Fruit fly (Drosophila melanogaster) whole organism, wandering third instar larva: ENCODE data around the gene phtm.

Source experiments
- Abd-B ChIP-seq: fragments of >200 bp; optimal IDR thresholded peaks from 2 replicates; lab custom pipeline; 2017; ENCODE audit warnings: missing biosample characterization, missing genetic modification characterization
- CG32264 ChIP-seq: fragments of 200-800 bp; sonication (Bioruptor generic); optimal IDR thresholded peaks from 2 replicates; lab custom pipeline; 2016; ENCODE audit warnings: missing biosample characterization, missing genetic modification characterization
- CG9705 ChIP-seq: fragments of 200-800 bp; sonication (Bioruptor generic); optimal IDR thresholded peaks from 2 replicates; lab custom pipeline; 2018; ENCODE audit warnings: missing biosample characterization, mild to moderate bottlenecking, missing genetic modification characterization
- CrebA ChIP-seq: fragments of 200-800 bp; sonication (Bioruptor generic); optimal IDR thresholded peaks from 2 replicates; lab custom pipeline; 2016; ENCODE audit warnings: missing biosample characterization, mild to moderate bottlenecking, missing genetic modification characterization, borderline replicate concordance
- Dif ChIP-seq: fragments of 200-275, 200-300 bp; sonication (Bioruptor generic); optimal IDR thresholded peaks from 2 replicates; lab custom pipeline; 2018; ENCODE audit warnings: missing biosample characterization, missing genetic modification characterization; ENCODE audit not compliant: partially characterized antibody
- GATAd ChIP-seq: sonication (Bioruptor generic); optimal IDR thresholded peaks from 2 replicates; lab custom pipeline; 2016; ENCODE audit warnings: missing biosample characterization, missing genetic modification characterization
- HLH106 ChIP-seq: fragments of 200-800 bp; optimal IDR thresholded peaks from 3 replicates; lab custom pipeline; 2019; ENCODE audit warnings: missing biosample characterization, mild to moderate bottlenecking, missing genetic modification characterization, moderate library complexity
- Hnf4 ChIP-seq: fragments of 200-800 bp; sonication (Bioruptor generic); optimal IDR thresholded peaks from 2 replicates; lab custom pipeline; 2016; ENCODE audit warnings: missing biosample characterization, mild to moderate bottlenecking, missing genetic modification characterization
- Hr78 ChIP-seq: fragments of >200 bp; optimal IDR thresholded peaks from 2 replicates; lab custom pipeline; 2017; ENCODE audit warnings: missing biosample characterization, missing genetic modification characterization
- Hr83 ChIP-seq: fragments of 200-300 bp; sonication (Bioruptor generic); optimal IDR thresholded peaks from 2 replicates; lab custom pipeline; 2016; ENCODE audit warnings: missing biosample characterization, mild to moderate bottlenecking, missing genetic modification characterization, moderate library complexity; ENCODE audit not compliant: poor library complexity, severe bottlenecking
- OdsH ChIP-seq: fragments of 200-800 bp; sonication (Bioruptor generic); optimal IDR thresholded peaks from 2 replicates; lab custom pipeline; 2016; ENCODE audit warnings: missing biosample characterization, mild to moderate bottlenecking, missing genetic modification characterization
- Sp1 ChIP-seq: fragments of 200-800 bp; sonication (Bioruptor generic); optimal IDR thresholded peaks from 3 replicates; lab custom pipeline; 2019; ENCODE audit warnings: missing biosample characterization, mild to moderate bottlenecking, missing genetic modification characterization, moderate library complexity
- Vsx2 ChIP-seq: fragments of 200-300, 225-300 bp; sonication (Bioruptor generic); optimal IDR thresholded peaks from 2 replicates; lab custom pipeline; 2018; ENCODE audit warnings: missing biosample characterization, missing genetic modification characterization; ENCODE audit not compliant: partially characterized antibody
- br ChIP-seq: fragments of 200-800 bp; sonication (Bioruptor generic); optimal IDR thresholded peaks from 2 replicates; lab custom pipeline; 2016; ENCODE audit warnings: missing biosample characterization, missing genetic modification characterization
- brk ChIP-seq: fragments of 200-800 bp; sonication (Bioruptor generic); optimal IDR thresholded peaks from 2 replicates; lab custom pipeline; 2016; ENCODE audit warnings: missing biosample characterization, mild to moderate bottlenecking, missing genetic modification characterization
- dl ChIP-seq, 2 experiments: fragments of 175-275, 200-275 bp in 1 of 2; fragments of 200-275 bp in 1 of 2; sonication (Bioruptor generic); optimal IDR thresholded peaks; lab custom pipeline; 2018; ENCODE audit warnings: mild to moderate bottlenecking in 2 of 2, missing biosample characterization in 2 of 2, missing genetic modification characterization in 2 of 2, moderate library complexity in 2 of 2; ENCODE audit not compliant: partially characterized antibody in 2 of 2, insufficient read depth in 1 of 2
- dmrt93B ChIP-seq: fragments of 200-800 bp; sonication (Bioruptor generic); optimal IDR thresholded peaks from 2 replicates; lab custom pipeline; 2018; ENCODE audit warnings: missing biosample characterization, mild to moderate bottlenecking, missing genetic modification characterization
- dsf ChIP-seq: sonication (Bioruptor generic); optimal IDR thresholded peaks from 2 replicates; lab custom pipeline; 2016; ENCODE audit warnings: missing biosample characterization, missing genetic modification characterization, borderline replicate concordance
- ey ChIP-seq: fragments of 200-800 bp; sonication (Bioruptor generic); optimal IDR thresholded peaks from 2 replicates; lab custom pipeline; 2016; ENCODE audit warnings: missing biosample characterization, missing genetic modification characterization
- foxo ChIP-seq, 2 experiments: fragments of 200-800 bp; sonication (Bioruptor generic); optimal IDR thresholded peaks; 2 replicates in 1 of 2; 3 replicates in 1 of 2; lab custom pipeline; 2016 to 2017; ENCODE audit warnings: missing biosample characterization in 2 of 2, missing genetic modification characterization in 2 of 2
- fru ChIP-seq: fragments of 200-800 bp; sonication (Bioruptor generic); optimal IDR thresholded peaks from 3 replicates; lab custom pipeline; 2016; ENCODE audit warnings: missing biosample characterization, mild to moderate bottlenecking, missing genetic modification characterization
- h ChIP-seq: fragments of 200-800 bp; sonication (Bioruptor generic); optimal IDR thresholded peaks from 3 replicates; lab custom pipeline; 2016; ENCODE audit warnings: missing biosample characterization, mild to moderate bottlenecking, missing genetic modification characterization
- jim ChIP-seq: fragments of 175-275, 200-325 bp; sonication (Bioruptor generic); optimal IDR thresholded peaks from 2 replicates; lab custom pipeline; 2016; ENCODE audit warnings: missing biosample characterization, mild to moderate bottlenecking, missing genetic modification characterization
- lola ChIP-seq: fragments of >200 bp; optimal IDR thresholded peaks from 2 replicates; lab custom pipeline; 2017; ENCODE audit warnings: missing biosample characterization, missing genetic modification characterization
- pan ChIP-seq: fragments of >200 bp; optimal IDR thresholded peaks from 2 replicates; lab custom pipeline; 2017
- psq ChIP-seq: fragments of 200-800 bp; sonication (Bioruptor generic); optimal IDR thresholded peaks from 3 replicates; lab custom pipeline; 2017; ENCODE audit warnings: missing biosample characterization, mild to moderate bottlenecking, missing genetic modification characterization, moderate library complexity
- rgr ChIP-seq: fragments of 200-800 bp; sonication (Bioruptor generic); optimal IDR thresholded peaks from 3 replicates; lab custom pipeline; 2016; ENCODE audit warnings: missing biosample characterization, mild to moderate bottlenecking, missing genetic modification characterization
- sage ChIP-seq: fragments of 200-800 bp; sonication (Bioruptor generic); optimal IDR thresholded peaks from 2 replicates; lab custom pipeline; 2016; ENCODE audit warnings: missing biosample characterization, mild to moderate bottlenecking, missing genetic modification characterization
- sv ChIP-seq: fragments of 200-800 bp; sonication (Bioruptor generic); optimal IDR thresholded peaks from 3 replicates; lab custom pipeline; 2016; ENCODE audit warnings: missing biosample characterization, missing genetic modification characterization
- tai ChIP-seq: sonication (Bioruptor generic); optimal IDR thresholded peaks from 2 replicates; lab custom pipeline; 2016; ENCODE audit warnings: missing biosample characterization, missing genetic modification characterization
- usp ChIP-seq: fragments of >200 bp; optimal IDR thresholded peaks from 2 replicates; lab custom pipeline; 2017; ENCODE audit warnings: missing biosample characterization, missing genetic modification characterization
- woc ChIP-seq: sonication (Bioruptor generic); optimal IDR thresholded peaks from 2 replicates; lab custom pipeline; 2016; ENCODE audit warnings: missing biosample characterization, mild to moderate bottlenecking, missing genetic modification characterization

phtm gene

DNA sequence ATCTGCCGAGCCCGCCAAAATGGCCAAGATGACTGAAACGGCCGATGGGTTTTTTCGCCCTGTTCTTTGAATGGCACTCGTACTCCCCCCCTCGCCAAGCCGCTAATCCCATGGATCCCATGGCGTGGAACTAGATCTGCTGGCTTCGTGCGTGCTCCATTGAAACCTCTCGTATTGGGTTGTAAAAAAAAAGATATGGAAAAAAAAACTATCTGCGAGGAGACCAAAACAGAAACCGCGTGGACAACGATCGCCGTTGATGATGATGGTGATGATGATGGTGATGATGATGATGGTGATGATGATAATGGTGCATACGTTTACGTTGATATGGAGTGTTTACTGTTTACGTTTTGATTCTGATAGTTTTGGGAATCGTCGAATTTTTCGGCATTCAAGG is 16.2 kb downstream of the phtm start:
- no peak for TF ChIP-seq lola (GFP tag; lab: Kevin White, UChicago)
- TF ChIP-seq tai (GFP tag; lab: Kevin White, UChicago): no peak
- no peak for TF ChIP-seq dl (GFP tag; optimal IDR thresholded peaks at IDR 0.05; lab: Kevin White, UChicago; ENCODE audit: insufficient read depth in 1 of 2, partially characterized antibody in 2 of 2)
- no peak for TF ChIP-seq Vsx2 (GFP tag; lab: Kevin White, UChicago)
- no peak for TF ChIP-seq OdsH
- no peak for TF ChIP-seq woc (GFP tag; lab: Kevin White, UChicago)
- TF ChIP-seq pan: no peak
- no peak for TF ChIP-seq Sp1 (GFP tag; lab: Kevin White, UChicago)
- no peak for TF ChIP-seq Abd-B (GFP tag; lab: Kevin White, UChicago)
- no peak for TF ChIP-seq usp (GFP tag; lab: Kevin White, UChicago)
- no peak for TF ChIP-seq br (GFP tag; lab: Kevin White, UChicago)
- TF ChIP-seq Hr83 (GFP tag; lab: Kevin White, UChicago): no peak
- TF ChIP-seq CG32264 (GFP tag; lab: Kevin White, UChicago): no peak
- TF ChIP-seq brk (GFP tag; lab: Kevin White, UChicago): no peak
- no peak for TF ChIP-seq h (GFP tag; lab: Kevin White, UChicago)
- TF ChIP-seq CG9705 (GFP tag; lab: Kevin White, UChicago): no peak
- no peak for TF ChIP-seq HLH106
- no peak for TF ChIP-seq sage (GFP tag; lab: Kevin White, UChicago)
- TF ChIP-seq CrebA (GFP tag; lab: Kevin White, UChicago): no peak

DNA sequence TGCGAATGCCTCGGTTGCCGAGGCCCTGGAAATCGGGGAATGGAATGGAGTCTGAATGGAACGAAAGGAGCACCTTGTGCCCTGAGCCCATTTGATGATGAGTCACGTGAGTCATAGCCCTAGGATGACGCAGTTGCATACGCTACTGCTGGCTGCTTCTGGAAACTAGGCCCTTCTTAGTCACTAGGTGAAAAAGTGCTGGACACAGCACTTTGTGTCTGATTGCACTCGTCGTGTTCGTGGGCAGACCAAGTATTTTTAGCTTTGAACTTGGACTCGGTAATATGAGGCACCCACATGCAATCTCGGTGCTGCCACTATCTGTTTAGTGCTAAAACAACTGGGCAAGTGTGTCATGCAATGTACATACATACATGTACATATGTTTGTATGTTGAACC is 16.7 kb downstream of the phtm start:
- no peak for TF ChIP-seq br (GFP tag; lab: Kevin White, UChicago)
- no peak for TF ChIP-seq sage (GFP tag; lab: Kevin White, UChicago)
- no peak for TF ChIP-seq lola (GFP tag; lab: Kevin White, UChicago)
- no peak for TF ChIP-seq Hnf4
- TF ChIP-seq dl (GFP tag; optimal IDR thresholded peaks at IDR 0.05; lab: Kevin White, UChicago; ENCODE audit: insufficient read depth in 1 of 2, partially characterized antibody in 2 of 2): no peak
- TF ChIP-seq usp (GFP tag; lab: Kevin White, UChicago): no peak
- no peak for TF ChIP-seq psq (GFP tag; lab: Kevin White, UChicago)
- TF ChIP-seq CG32264 (GFP tag; lab: Kevin White, UChicago): no peak
- no peak for TF ChIP-seq h (GFP tag; lab: Kevin White, UChicago)
- TF ChIP-seq Dif (GFP tag; lab: Kevin White, UChicago): no peak
- TF ChIP-seq dmrt93B (GFP tag; lab: Kevin White, UChicago): no peak
- TF ChIP-seq ey (GFP tag; lab: Kevin White, UChicago): no peak
- TF ChIP-seq Vsx2 (GFP tag; lab: Kevin White, UChicago): no peak
- no peak for TF ChIP-seq brk (GFP tag; lab: Kevin White, UChicago)
- no peak for TF ChIP-seq GATAd
- TF ChIP-seq jim (GFP tag; lab: Kevin White, UChicago): no peak

DNA sequence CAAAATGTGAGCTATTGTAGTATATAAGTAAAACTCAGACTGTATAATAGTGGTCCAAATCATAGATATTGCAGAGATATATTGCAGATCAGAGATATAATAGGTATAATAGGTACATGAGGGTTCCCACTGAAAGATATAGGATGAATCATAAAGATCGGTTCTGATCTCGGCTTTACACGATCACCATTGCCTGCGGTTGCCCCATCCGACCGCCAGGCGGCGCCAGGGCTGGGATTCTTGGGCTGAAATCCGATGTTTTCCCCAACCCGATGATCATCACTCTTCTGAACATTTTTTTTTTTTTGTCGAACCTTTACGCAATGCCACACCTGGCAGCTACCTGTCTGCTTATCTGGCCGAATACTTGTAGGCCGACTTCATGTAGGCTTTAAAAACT is 18.3 kb downstream of the phtm start:
- TF ChIP-seq Hr83 (GFP tag; lab: Kevin White, UChicago): no peak
- no peak for TF ChIP-seq pan
- TF ChIP-seq jim (GFP tag; lab: Kevin White, UChicago): no peak
- no peak for TF ChIP-seq foxo (GFP tag; optimal IDR thresholded peaks at IDR 0.05; lab: Kevin White, UChicago)
- no peak for TF ChIP-seq rgr
- no peak for TF ChIP-seq psq (GFP tag; lab: Kevin White, UChicago)
- no peak for TF ChIP-seq dsf (GFP tag; lab: Kevin White, UChicago)
- no peak for TF ChIP-seq CG9705 (GFP tag; lab: Kevin White, UChicago)
- TF ChIP-seq woc (GFP tag; lab: Kevin White, UChicago): no peak
- no peak for TF ChIP-seq br (GFP tag; lab: Kevin White, UChicago)
- TF ChIP-seq sv: no peak
- no peak for TF ChIP-seq Hr78 (GFP tag; lab: Kevin White, UChicago)
- no peak for TF ChIP-seq brk (GFP tag; lab: Kevin White, UChicago)

- TF ChIP-seq br (GFP tag; lab: Kevin White, UChicago) (no peak), CG32264 (GFP tag; lab: Kevin White, UChicago) (no peak), fru (no peak), jim (GFP tag; lab: Kevin White, UChicago) (no peak)
Measured at dm6 chrX:18709565-18709964, 24.0 kb downstream of the phtm start, which contains the start of gene Cyp308a1. TSS of gene Cyp308a1 (plus strand) at chrX:18709865.
